Worm (Caenorhabditis elegans): ENCODE measurements around the gene fbxc-30.

fbxc-30 gene

ce11 chrII:915780-916179 lies 1.6 kb upstream of the fbxc-30 start, which contains the start of gene fbxc-29:
Gene fbxc-29, plus strand, starts transcription at chrII:916080.
- TF ChIP-seq zip-5 (tag; optimal IDR thresholded peaks at IDR 0.05) = no peak
- no peak for TF ChIP-seq dve-1 (tag; optimal IDR thresholded peaks at IDR 0.05)
- TF ChIP-seq odd-2 (tag; optimal IDR thresholded peaks at IDR 0.05) = no peak
- no peak for TF ChIP-seq pha-2 (tag; optimal IDR thresholded peaks at IDR 0.05)
- no peak for TF ChIP-seq hlh-13 (GFP tag; optimal IDR thresholded peaks at IDR 0.05)
- TF ChIP-seq unc-42 (tag; optimal IDR thresholded peaks at IDR 0.05) = no peak
- no peak for TF ChIP-seq ceh-34 (tag; optimal IDR thresholded peaks at IDR 0.05)
- no peak for TF ChIP-seq elt-4 (tag; optimal IDR thresholded peaks at IDR 0.05)
- no peak for TF ChIP-seq ref-2 (tag; optimal IDR thresholded peaks at IDR 0.05)
- TF ChIP-seq F13H6.1 (tag; optimal IDR thresholded peaks at IDR 0.05) = no peak
- no peak for TF ChIP-seq lim-6 (tag; optimal IDR thresholded peaks at IDR 0.05)
- TF ChIP-seq ceh-48 (tag; optimal IDR thresholded peaks at IDR 0.05) = no peak
- no peak for TF ChIP-seq hlh-15 (tag; optimal IDR thresholded peaks at IDR 0.05)

ce11 chrII:920326-920725 lies 2.9 kb downstream of the fbxc-30 start:
- TF ChIP-seq dmd-4 (tag; optimal IDR thresholded peaks at IDR 0.05; ENCODE audit: borderline replicate concordance) (no peak), unc-86 (tag; optimal IDR thresholded peaks at IDR 0.05) (no peak), pqm-1 (tag; optimal IDR thresholded peaks at IDR 0.05) (no peak), lim-6 (tag; optimal IDR thresholded peaks at IDR 0.05) (no peak), C38D4.7 (GFP tag; optimal IDR thresholded peaks at IDR 0.05) (no peak), ceh-6 (GFP tag; optimal IDR thresholded peaks at IDR 0.05) (no peak), ceh-34 (tag; optimal IDR thresholded peaks at IDR 0.05) (no peak), sox-2 (GFP tag; IDR thresholded peaks at IDR 0.05) (no peak), unc-55 (GFP tag; optimal IDR thresholded peaks at IDR 0.05) (no peak), zip-5 (tag; optimal IDR thresholded peaks at IDR 0.05) (no peak), fkh-6 (tag; optimal IDR thresholded peaks at IDR 0.05) (no peak), lin-11 (tag; optimal IDR thresholded peaks at IDR 0.05) (no peak), T23F11.4 (GFP tag; optimal IDR thresholded peaks at IDR 0.05) (no peak), pag-3 (tag; optimal IDR thresholded peaks at IDR 0.05; ENCODE audit: borderline replicate concordance) (no peak), nhr-11 (tag; optimal IDR thresholded peaks at IDR 0.05) (no peak), K02D7.2 (tag; optimal IDR thresholded peaks at IDR 0.05) (no peak)

- TF ChIP-seq elt-4 (tag; optimal IDR thresholded peaks at IDR 0.05) (no peak), ets-4 (tag; optimal IDR thresholded peaks at IDR 0.05) (no peak)
Measured at ce11 chrII:922778-923177, 5.4 kb downstream of the fbxc-30 start.

ce11 chrII:923521-923920 lies 6.1 kb downstream of the fbxc-30 start, which contains the start of gene fbxc-28:
Gene fbxc-28, plus strand, starts transcription at chrII:923821.
- no peak for TF ChIP-seq sdc-2 (tag; optimal IDR thresholded peaks at IDR 0.05)
- TF ChIP-seq zip-5 (tag; optimal IDR thresholded peaks at IDR 0.05) = no peak
- TF ChIP-seq ceh-30 (tag; optimal IDR thresholded peaks at IDR 0.05) = no peak
- no peak for TF ChIP-seq fkh-6 (tag; optimal IDR thresholded peaks at IDR 0.05)
- no peak for TF ChIP-seq C38D4.7 (GFP tag; optimal IDR thresholded peaks at IDR 0.05)
- no peak for TF ChIP-seq dmd-4 (tag; optimal IDR thresholded peaks at IDR 0.05; ENCODE audit: borderline replicate concordance)
- TF ChIP-seq npax-4 (tag; optimal IDR thresholded peaks at IDR 0.05) = no peak
- no peak for TF ChIP-seq syd-9 (tag; optimal IDR thresholded peaks at IDR 0.05)
- TF ChIP-seq Y22D7AL.16 (tag; optimal IDR thresholded peaks at IDR 0.05) = no peak
- TF ChIP-seq lin-11 (tag; optimal IDR thresholded peaks at IDR 0.05) = no peak
- TF ChIP-seq pha-2 (tag; optimal IDR thresholded peaks at IDR 0.05) = no peak
- no peak for TF ChIP-seq elt-2 (tag; optimal IDR thresholded peaks at IDR 0.05)
- no peak for TF ChIP-seq ceh-34 (tag; optimal IDR thresholded peaks at IDR 0.05)
- TF ChIP-seq pros-1 (tag; optimal IDR thresholded peaks at IDR 0.05) = no peak
- TF ChIP-seq F13H6.1 (tag; optimal IDR thresholded peaks at IDR 0.05) = no peak
- TF ChIP-seq ahr-1 (tag; optimal IDR thresholded peaks at IDR 0.05) = no peak
- TF ChIP-seq unc-86 (tag; optimal IDR thresholded peaks at IDR 0.05) = no peak
- no peak for TF ChIP-seq dve-1 (tag; optimal IDR thresholded peaks at IDR 0.05)
- no peak for TF ChIP-seq pat-9 (tag; optimal IDR thresholded peaks at IDR 0.05)
- TF ChIP-seq ceh-31 (tag; optimal IDR thresholded peaks at IDR 0.05) = no peak

Measured in whole organism, late embryonic.